Fruit fly (Drosophila melanogaster): ENCODE data around the gene Karl.

Gene Karl

DNA sequence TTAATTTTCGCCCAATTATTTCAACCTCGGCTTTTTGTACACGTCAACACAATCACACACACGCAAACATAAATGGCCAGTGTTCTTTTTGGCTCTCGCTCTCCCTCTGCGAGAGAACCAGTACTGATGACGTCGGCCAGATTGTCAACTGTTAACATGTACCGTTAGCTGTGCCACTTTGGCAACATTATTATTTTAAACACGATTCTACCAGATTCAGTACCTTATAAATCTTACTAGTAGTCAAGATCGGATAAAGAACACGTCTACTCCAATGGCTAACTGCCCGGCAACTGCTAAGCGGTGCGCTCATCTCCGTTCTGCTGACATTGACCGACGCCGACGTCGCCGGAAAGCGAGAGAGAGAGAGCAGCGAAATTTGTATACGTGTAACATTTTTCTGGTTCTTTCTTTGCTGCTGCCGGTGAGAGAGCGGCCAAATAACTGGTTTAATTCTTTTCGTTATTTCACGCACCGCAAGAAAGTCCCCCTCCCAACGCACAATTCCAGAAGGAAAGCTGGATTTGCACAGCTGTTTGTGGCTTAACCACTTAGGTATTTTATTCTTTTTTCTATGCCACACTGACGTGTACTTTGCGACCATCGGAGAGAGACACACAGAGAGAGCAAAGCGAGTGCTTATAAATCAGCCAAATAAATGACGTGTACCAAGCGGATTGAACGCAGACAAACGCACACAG is 18.0 kb downstream of the Karl start (continued):
- TF ChIP-seq Xbp1 (GFP tag; optimal IDR thresholded peaks at IDR 0.05) (peak; percentile 98), h (optimal IDR thresholded peaks at IDR 0.05) (no peak), CG9727 (GFP tag; optimal IDR thresholded peaks at IDR 0.05) (no peak), pzg (GFP tag; optimal IDR thresholded peaks at IDR 0.05) (peak; percentile 12), Awh (GFP tag; IDR thresholded peaks at IDR 0.05) (no peak), grn (GFP tag; optimal IDR thresholded peaks at IDR 0.05) (peak; percentile 7), CG7786 (GFP tag; optimal IDR thresholded peaks at IDR 0.05) (no peak), slou (GFP tag; optimal IDR thresholded peaks at IDR 0.05) (no peak), fru (optimal IDR thresholded peaks at IDR 0.05) (no peak), Atf6 (GFP tag; IDR thresholded peaks at IDR 0.05) (no peak), sens (GFP tag) (peak; percentile 80), CG10565 (GFP tag; optimal IDR thresholded peaks at IDR 0.05) (no peak), mirr (GFP tag; optimal IDR thresholded peaks at IDR 0.05) (no peak), bsh (GFP tag; optimal IDR thresholded peaks at IDR 0.05) (peak in 1 of 2 experiments; percentile 38), nau (GFP tag; optimal IDR thresholded peaks at IDR 0.05) (no peak), z (GFP tag; IDR thresholded peaks at IDR 0.05) (no peak), peb (GFP tag; IDR thresholded peaks at IDR 0.05) (no peak), CG34224 (GFP tag; IDR thresholded peaks at IDR 0.05; ENCODE audit: partially characterized antibody) (peak; percentile 64), NC2α (GFP tag; optimal IDR thresholded peaks at IDR 0.05) (no peak), CG2875 (GFP tag; optimal IDR thresholded peaks at IDR 0.05) (no peak), ase (GFP tag; IDR thresholded peaks at IDR 0.05) (no peak), CG11696 (GFP tag; IDR thresholded peaks at IDR 0.05) (no peak), salm (tag; optimal IDR thresholded peaks at IDR 0.05) (no peak), Bteb2 (GFP tag; optimal IDR thresholded peaks at IDR 0.05) (no peak), Dip2 (GFP tag; IDR thresholded peaks at IDR 0.05) (no peak), scrt (GFP tag; optimal IDR thresholded peaks at IDR 0.05) (no peak), Fer2 (tag; optimal IDR thresholded peaks at IDR 0.05) (no peak), vvl (GFP tag; IDR thresholded peaks at IDR 0.05) (no peak), Stat92E (GFP tag; optimal IDR thresholded peaks at IDR 0.05) (no peak), tup (GFP tag; optimal IDR thresholded peaks at IDR 0.05) (no peak), corto (GFP tag; optimal IDR thresholded peaks at IDR 0.05) (peak; percentile 23), ara (GFP tag; IDR thresholded peaks at IDR 0.05) (no peak), bbx (GFP tag; IDR thresholded peaks at IDR 0.05; ENCODE audit: partially characterized antibody) (no peak), CG6854 (GFP tag; optimal IDR thresholded peaks at IDR 0.05) (no peak), cato (GFP tag; optimal IDR thresholded peaks at IDR 0.05; ENCODE audit: borderline replicate concordance) (no peak), Doc2 (GFP tag; IDR thresholded peaks at IDR 0.05) (no peak), CG8290 (GFP tag; optimal IDR thresholded peaks at IDR 0.05) (no peak), CG8290 (tag; optimal IDR thresholded peaks at IDR 0.05) (no peak), dm (GFP tag; optimal IDR thresholded peaks at IDR 0.05) (no peak), toy (GFP tag; IDR thresholded peaks at IDR 0.05) (no peak), CG4730 (GFP tag; IDR thresholded peaks at IDR 0.05) (no peak), Fer1 (GFP tag; optimal IDR thresholded peaks at IDR 0.05) (no peak), lilli (GFP tag; optimal IDR thresholded peaks at IDR 0.05) (no peak), esg (GFP tag; conservative IDR thresholded peaks at IDR 0.05) (no peak), CG16813 (GFP tag; IDR thresholded peaks at IDR 0.05; ENCODE audit: partially characterized antibody) (no peak), phol (tag; optimal IDR thresholded peaks at IDR 0.05) (no peak), CG9437 (GFP tag; optimal IDR thresholded peaks at IDR 0.05) (no peak), CG6175 (GFP tag; IDR thresholded peaks at IDR 0.05) (peak; percentile 9; the same call in 1 of the 3 replicates), tap (tag; optimal IDR thresholded peaks at IDR 0.05) (no peak), CG15011 (GFP tag; optimal IDR thresholded peaks at IDR 0.05) (no peak), Adf1 (GFP tag; IDR thresholded peaks at IDR 0.05) (peak; percentile 79), CG6683 (GFP tag; optimal IDR thresholded peaks at IDR 0.05) (no peak)
